Fruit fly (Drosophila melanogaster): ENCODE data around the gene alpha-Est6.

dm6 chr3R:7524160-7524559 lies 4.4 kb downstream of the alpha-Est6 start:
- TF ChIP-seq EcR (GFP tag; optimal IDR thresholded peaks at IDR 0.05) (no peak), fd96Ca (GFP tag; IDR thresholded peaks at IDR 0.05) (no peak), CG15710 (tag; optimal IDR thresholded peaks at IDR 0.05) (no peak), CG17806 (tag; optimal IDR thresholded peaks at IDR 0.05) (no peak), CG8301 (tag; optimal IDR thresholded peaks at IDR 0.05) (no peak), Ets98B (GFP tag; IDR thresholded peaks at IDR 0.05) (no peak), CG34367 (tag; optimal IDR thresholded peaks at IDR 0.05) (no peak), D1 (tag; optimal IDR thresholded peaks at IDR 0.05) (no peak), rn (GFP tag; IDR thresholded peaks at IDR 0.05) (no peak)

Data from whole organism, pupa.